Worm (Caenorhabditis elegans) whole organism, L2 larva: ENCODE results near the gene T23F6.5.
A peak's percentile ranks its signal among the peaks of the same experiment; 100 is the strongest.

Experiments used
- F13H6.1 ChIP-seq: sonication (generic microtip); optimal IDR thresholded peaks from 2 replicates; lab custom pipeline; 2016; ENCODE audit warnings: missing genetic modification characterization, missing compliant biosample characterization
- blmp-1 ChIP-seq: sonication (generic microtip); optimal IDR thresholded peaks from 2 replicates; lab custom pipeline; 2017; ENCODE audit warnings: missing genetic modification characterization, mild to moderate bottlenecking, missing compliant biosample characterization, antibody characterized with exemption, moderate library complexity; ENCODE audit not compliant: insufficient read depth
- ceh-16 ChIP-seq: fragments of 150-350 bp; optimal IDR thresholded peaks from 2 replicates; lab custom pipeline; 2014; ENCODE audit warnings: missing biosample characterization, missing genetic modification characterization
- ceh-82 ChIP-seq: fragments of 150-350 bp; optimal IDR thresholded peaks from 2 replicates; lab custom pipeline; 2014; ENCODE audit warnings: missing biosample characterization, missing genetic modification characterization
- crh-2 ChIP-seq: sonication (generic microtip); optimal IDR thresholded peaks from 2 replicates; lab custom pipeline; 2017; ENCODE audit warnings: missing biosample characterization, missing genetic modification characterization
- elt-3 ChIP-seq: sonication (generic microtip); optimal IDR thresholded peaks from 2 replicates; lab custom pipeline; 2017; ENCODE audit warnings: missing biosample characterization, missing genetic modification characterization
- fos-1 ChIP-seq: fragments of 150-350 bp; optimal IDR thresholded peaks from 2 replicates; lab custom pipeline; 2014; ENCODE audit warnings: missing biosample characterization, missing genetic modification characterization
- lin-11 ChIP-seq: fragments of 150-350 bp; sonication (generic microtip); optimal IDR thresholded peaks from 2 replicates; lab custom pipeline; 2014; ENCODE audit warnings: missing biosample characterization, missing genetic modification characterization, inconsistent platforms, mixed read lengths
- lin-13 ChIP-seq: fragments of 150-350 bp; optimal IDR thresholded peaks from 2 replicates; lab custom pipeline; 2014; ENCODE audit warnings: missing biosample characterization, missing genetic modification reagents, missing genetic modification characterization
- nhr-10 ChIP-seq: sonication (generic microtip); optimal IDR thresholded peaks from 2 replicates; lab custom pipeline; 2017; ENCODE audit warnings: missing biosample characterization, missing genetic modification characterization
- nhr-11 ChIP-seq: fragments of 150-350 bp; optimal IDR thresholded peaks from 2 replicates; lab custom pipeline; 2014; ENCODE audit warnings: missing biosample characterization, missing genetic modification characterization
- skn-1 ChIP-seq: sonication (generic microtip); optimal IDR thresholded peaks from 2 replicates; lab custom pipeline; 2017; ENCODE audit warnings: missing biosample characterization, missing genetic modification characterization
- ztf-1 ChIP-seq: fragments of 200-800 bp; sonication (Bioruptor generic); conservative IDR thresholded peaks from 2 replicates; pipeline ENCODE4 v1.3.6; 2022; ENCODE audit warnings: missing genetic modification characterization, missing compliant biosample characterization

ce11 chrIV:12700204-12700603, 41.1 kb downstream of the T23F6.5 start:
- TF ChIP-seq skn-1 (tag; lab: Kevin White, UChicago): no peak
- no peak for TF ChIP-seq nhr-10
- TF ChIP-seq ceh-16: no peak
- TF ChIP-seq F13H6.1 (tag; lab: Kevin White, UChicago): no peak
- TF ChIP-seq nhr-11 (tag; lab: Kevin White, UChicago): no peak
- TF ChIP-seq fos-1 (tag; lab: Kevin White, UChicago): peak; percentile 75
- TF ChIP-seq blmp-1 (tag; lab: Kevin White, UChicago): no peak
- no peak for TF ChIP-seq lin-11 (tag; lab: Kevin White, UChicago)
- no peak for TF ChIP-seq lin-13 (GFP tag; lab: Kevin White, UChicago)
- TF ChIP-seq ztf-1: no peak
- no peak for TF ChIP-seq ceh-82 (tag; lab: Kevin White, UChicago)
- TF ChIP-seq crh-2 (tag; lab: Kevin White, UChicago): no peak
- no peak for TF ChIP-seq elt-3 (tag; lab: Kevin White, UChicago)
